Fruit fly (Drosophila melanogaster) whole organism, embryonic: ENCODE measurements around the gene Fer3HCH.
A peak's percentile ranks its signal among the peaks of the same experiment; 100 is the strongest.

Source experiments
- CG1024 ChIP-seq: fragments of 200-800 bp; sonication (Bioruptor generic); IDR thresholded peaks from 2 replicates; pipeline ENCODE4 v1.3.6; 2022; ENCODE audit warnings: missing biosample characterization, missing genetic modification characterization
- CG11398 ChIP-seq: fragments of 200-800 bp; sonication (Bioruptor generic); optimal IDR thresholded peaks from 2 replicates; lab custom pipeline; 2016; ENCODE audit warnings: missing biosample characterization, missing genetic modification characterization
- CG12155 ChIP-seq: fragments of 200-800 bp; sonication (Bioruptor generic); optimal IDR thresholded peaks from 3 replicates; lab custom pipeline; 2016; ENCODE audit warnings: missing biosample characterization, missing genetic modification characterization
- CG12219 ChIP-seq: fragments of 200-800 bp; sonication (Bioruptor generic); optimal IDR thresholded peaks from 3 replicates; lab custom pipeline; 2018; ENCODE audit warnings: missing biosample characterization, mild to moderate bottlenecking, missing genetic modification characterization
- CG12391 ChIP-seq: fragments of 200-800 bp; sonication (Bioruptor generic); optimal IDR thresholded peaks from 3 replicates; lab custom pipeline; 2018; ENCODE audit warnings: missing biosample characterization, mild to moderate bottlenecking, missing genetic modification characterization, moderate library complexity
- CG12744 ChIP-seq: fragments of 200-800 bp; sonication (Bioruptor generic); optimal IDR thresholded peaks from 2 replicates; lab custom pipeline; 2016; ENCODE audit warnings: missing biosample characterization, missing genetic modification characterization
- CG12942 ChIP-seq: fragments of 200-800 bp; sonication (Bioruptor generic); optimal IDR thresholded peaks from 3 replicates; lab custom pipeline; 2016; ENCODE audit warnings: missing biosample characterization, missing genetic modification characterization
- CG14965 ChIP-seq: fragments of 200-800 bp; sonication (Bioruptor generic); optimal IDR thresholded peaks from 2 replicates; lab custom pipeline; 2016; ENCODE audit warnings: missing biosample characterization, missing genetic modification characterization, borderline replicate concordance
- CG15514 ChIP-seq: fragments of 200-800 bp; sonication (Bioruptor generic); optimal IDR thresholded peaks from 3 replicates; lab custom pipeline; 2017; ENCODE audit warnings: missing biosample characterization, missing genetic modification characterization, mild to moderate bottlenecking, moderate library complexity, missing genetic modification reagents
- CG16813 ChIP-seq: fragments of 200-800 bp; sonication (Bioruptor generic); IDR thresholded peaks from 3 replicates; pipeline ENCODE4 v1.3.6; 2022; ENCODE audit warnings: missing biosample characterization, missing genetic modification characterization; ENCODE audit not compliant: partially characterized antibody
- CG17359 ChIP-seq: fragments of 200-800 bp; sonication (Bioruptor generic); optimal IDR thresholded peaks from 3 replicates; lab custom pipeline; 2018; ENCODE audit warnings: missing biosample characterization, mild to moderate bottlenecking, missing genetic modification characterization, moderate library complexity
- CG17912 ChIP-seq: fragments of 200-800 bp; sonication (Bioruptor generic); optimal IDR thresholded peaks from 2 replicates; lab custom pipeline; 2018; ENCODE audit warnings: missing biosample characterization, mild to moderate bottlenecking, missing genetic modification characterization
- CG18599 ChIP-seq: fragments of 200-800 bp; sonication (Bioruptor generic); optimal IDR thresholded peaks from 3 replicates; lab custom pipeline; 2017; ENCODE audit warnings: missing biosample characterization, missing genetic modification characterization, mild to moderate bottlenecking, moderate library complexity, missing genetic modification reagents
- CG2120 ChIP-seq: fragments of 200-800 bp; sonication (Bioruptor generic); optimal IDR thresholded peaks from 3 replicates; lab custom pipeline; 2016; ENCODE audit warnings: missing biosample characterization, missing genetic modification characterization
- CG2889 ChIP-seq: fragments of 200-800 bp; sonication (Bioruptor generic); IDR thresholded peaks from 3 replicates; pipeline ENCODE4 v1.3.6; 2022; ENCODE audit warnings: missing biosample characterization, missing genetic modification characterization
- CG31365 ChIP-seq: fragments of 200-800 bp; sonication (Bioruptor generic); optimal IDR thresholded peaks from 2 replicates; lab custom pipeline; 2018; ENCODE audit warnings: missing biosample characterization, mild to moderate bottlenecking, missing genetic modification characterization
- CG3847 ChIP-seq: fragments of 200-800 bp; sonication (Bioruptor generic); IDR thresholded peaks from 2 replicates; pipeline ENCODE4 v1.3.6; 2022; ENCODE audit warnings: missing biosample characterization, missing genetic modification characterization
- CG7271 ChIP-seq: fragments of 200-800 bp; sonication (Bioruptor generic); optimal IDR thresholded peaks from 2 replicates; lab custom pipeline; 2018; ENCODE audit warnings: missing biosample characterization, mild to moderate bottlenecking, missing genetic modification characterization, moderate library complexity
- CG8944 ChIP-seq: fragments of 200-800 bp; sonication (Bioruptor generic); optimal IDR thresholded peaks from 3 replicates; lab custom pipeline; 2016; ENCODE audit warnings: missing biosample characterization, missing genetic modification characterization
- Camta ChIP-seq: fragments of 200-800 bp; sonication (Bioruptor generic); optimal IDR thresholded peaks from 2 replicates; lab custom pipeline; 2016; ENCODE audit warnings: missing biosample characterization, missing genetic modification characterization
- Fer1 ChIP-seq: fragments of 200-800 bp; sonication (Bioruptor generic); optimal IDR thresholded peaks from 2 replicates; lab custom pipeline; 2017; ENCODE audit warnings: missing biosample characterization, mild to moderate bottlenecking, missing genetic modification characterization
- Fer2 ChIP-seq: fragments of 200-800 bp; sonication (Bioruptor generic); optimal IDR thresholded peaks from 2 replicates; lab custom pipeline; 2018; ENCODE audit warnings: missing biosample characterization, mild to moderate bottlenecking, missing genetic modification characterization, moderate library complexity
- Hsf ChIP-seq: fragments of 200-800 bp; sonication (Bioruptor generic); optimal IDR thresholded peaks from 3 replicates; lab custom pipeline; 2016; ENCODE audit warnings: missing biosample characterization, missing genetic modification characterization
- Myb ChIP-seq: fragments of 200-800 bp; sonication (Bioruptor generic); optimal IDR thresholded peaks from 2 replicates; lab custom pipeline; 2016; ENCODE audit warnings: missing biosample characterization, missing genetic modification characterization
- NFAT ChIP-seq: fragments of 200-800 bp; sonication (Bioruptor generic); IDR thresholded peaks from 2 replicates; pipeline ENCODE4 v1.3.6; 2022; ENCODE audit warnings: missing biosample characterization, missing genetic modification characterization
- Nf-YA ChIP-seq: fragments of 200-800 bp; sonication (Bioruptor generic); IDR thresholded peaks from 2 replicates; pipeline ENCODE4 v1.3.6; 2022; ENCODE audit warnings: missing biosample characterization, missing genetic modification characterization
- Sox100B ChIP-seq: fragments of 200-800 bp; sonication (Bioruptor generic); optimal IDR thresholded peaks from 3 replicates; lab custom pipeline; 2018; ENCODE audit warnings: missing biosample characterization, mild to moderate bottlenecking, missing genetic modification characterization
- Sox102F ChIP-seq: fragments of 200-800 bp; sonication (Bioruptor generic); optimal IDR thresholded peaks from 2 replicates; lab custom pipeline; 2018; ENCODE audit warnings: missing biosample characterization, mild to moderate bottlenecking, missing genetic modification characterization, moderate library complexity
- Vsx1 ChIP-seq: fragments of 200-800 bp; sonication (Bioruptor generic); optimal IDR thresholded peaks from 2 replicates; lab custom pipeline; 2017; ENCODE audit warnings: missing biosample characterization, mild to moderate bottlenecking, missing genetic modification characterization, missing genetic modification reagents
- amos ChIP-seq: fragments of 200-800 bp; sonication (Bioruptor generic); IDR thresholded peaks from 2 replicates; pipeline ENCODE4 v1.3.6; 2022; ENCODE audit warnings: missing biosample characterization, missing genetic modification characterization; ENCODE audit not compliant: partially characterized antibody
- cas ChIP-seq: fragments of 200-800 bp; sonication (Bioruptor generic); IDR thresholded peaks from 2 replicates; pipeline ENCODE4 v1.3.6; 2022; ENCODE audit warnings: missing biosample characterization, missing genetic modification characterization
- chif ChIP-seq, 2 experiments: fragments of 200-800 bp; sonication (Bioruptor generic); optimal IDR thresholded peaks; 3 replicates each; lab custom pipeline; 2016; ENCODE audit warnings: missing biosample characterization in 2 of 2, missing genetic modification characterization in 2 of 2
- eve ChIP-seq, 2 experiments: fragments of >200 bp; optimal IDR thresholded peaks; 2 replicates each; lab custom pipeline; 2017; ENCODE audit warnings: missing biosample characterization in 2 of 2, missing genetic modification characterization in 2 of 2
- fd102C ChIP-seq: fragments of 200-800 bp; sonication (Bioruptor generic); optimal IDR thresholded peaks from 2 replicates; lab custom pipeline; 2018; ENCODE audit warnings: missing biosample characterization, mild to moderate bottlenecking, missing genetic modification characterization, moderate library complexity
- gem ChIP-seq: fragments of 200-800 bp; sonication (Bioruptor generic); optimal IDR thresholded peaks from 2 replicates; lab custom pipeline; 2019; ENCODE audit warnings: missing biosample characterization, mild to moderate bottlenecking, missing genetic modification characterization, moderate library complexity
- klu ChIP-seq: fragments of 200-800 bp; sonication (Bioruptor generic); IDR thresholded peaks from 2 replicates; pipeline ENCODE4 v1.3.6; 2022; ENCODE audit warnings: missing biosample characterization, missing genetic modification characterization
- lbe ChIP-seq: fragments of 200-800 bp; sonication (Bioruptor generic); optimal IDR thresholded peaks from 2 replicates; lab custom pipeline; 2016; ENCODE audit warnings: missing biosample characterization, mild to moderate bottlenecking, missing genetic modification characterization
- mld ChIP-seq: fragments of 200-800 bp; sonication (Bioruptor generic); IDR thresholded peaks from 3 replicates; pipeline ENCODE4 v1.3.6; 2022; ENCODE audit warnings: missing biosample characterization, missing genetic modification characterization; ENCODE audit not compliant: partially characterized antibody
- nerfin-1 ChIP-seq: fragments of 200-800 bp; sonication (Bioruptor generic); optimal IDR thresholded peaks from 3 replicates; lab custom pipeline; 2019; ENCODE audit warnings: missing biosample characterization, mild to moderate bottlenecking, missing genetic modification characterization, moderate library complexity
- org-1 ChIP-seq: fragments of 200-800 bp; sonication (Bioruptor generic); optimal IDR thresholded peaks from 2 replicates; lab custom pipeline; 2017; ENCODE audit warnings: missing biosample characterization, missing genetic modification characterization
- pum ChIP-seq: fragments of 200-800 bp; sonication (Bioruptor generic); optimal IDR thresholded peaks from 2 replicates; lab custom pipeline; 2016; ENCODE audit warnings: missing biosample characterization, missing genetic modification characterization
- rib ChIP-seq: fragments of 200-800 bp; sonication (Bioruptor generic); IDR thresholded peaks from 2 replicates; pipeline ENCODE4 v1.3.6; 2022; ENCODE audit warnings: missing biosample characterization, missing genetic modification characterization
- sc ChIP-seq, 3 experiments: fragments of >200 bp in 2 of 3; fragments of 200-800 bp in 1 of 3; sonication (Bioruptor generic) in 1 of 3; optimal IDR thresholded peaks; 2 replicates in 2 of 3; 3 replicates in 1 of 3; lab custom pipeline; 2017; ENCODE audit warnings: mild to moderate bottlenecking in 1 of 3, missing biosample characterization in 1 of 3, missing genetic modification characterization in 1 of 3, missing genetic modification reagents in 1 of 3
- sd ChIP-seq: fragments of 200-800 bp; sonication (Bioruptor generic); optimal IDR thresholded peaks from 3 replicates; lab custom pipeline; 2018; ENCODE audit warnings: missing biosample characterization, mild to moderate bottlenecking, missing genetic modification characterization, moderate library complexity
- sqz ChIP-seq: fragments of 200-800 bp; sonication (Bioruptor generic); optimal IDR thresholded peaks from 3 replicates; lab custom pipeline; 2018; ENCODE audit warnings: missing biosample characterization, mild to moderate bottlenecking, missing genetic modification characterization
- tup ChIP-seq: fragments of 200-800 bp; sonication (Bioruptor generic); optimal IDR thresholded peaks from 2 replicates; lab custom pipeline; 2016; ENCODE audit warnings: missing biosample characterization, mild to moderate bottlenecking, missing genetic modification characterization, moderate library complexity
- vvl ChIP-seq: fragments of 200-800 bp; sonication (Bioruptor generic); IDR thresholded peaks from 2 replicates; pipeline ENCODE4 v1.3.6; 2022; ENCODE audit warnings: missing biosample characterization, missing genetic modification characterization
- z ChIP-seq: fragments of 200-800 bp; sonication (Bioruptor generic); IDR thresholded peaks from 3 replicates; pipeline ENCODE4 v1.3.6; 2022; ENCODE audit warnings: missing biosample characterization, missing genetic modification characterization
- zfh2 ChIP-seq: fragments of 200-800 bp; sonication (Bioruptor generic); optimal IDR thresholded peaks from 2 replicates; lab custom pipeline; 2016; ENCODE audit warnings: missing biosample characterization, missing genetic modification characterization

The Fer3HCH gene

dm6 chrX:13136939-13137697, 29.1 kb upstream of the Fer3HCH start (continued):
- no peak for TF ChIP-seq fd102C
- TF ChIP-seq mld, result no peak
- no peak for TF ChIP-seq zfh2 (GFP tag; lab: Kevin White, UChicago)
- peak; percentile 34 for TF ChIP-seq sd
- peak; percentile 34 for TF ChIP-seq CG18599 (GFP tag; lab: Kevin White, UChicago)
- peak; percentile 40 for TF ChIP-seq CG1024 (GFP tag; lab: Robert Waterston, UW)
- TF ChIP-seq eve (GFP tag; optimal IDR thresholded peaks at IDR 0.05; lab: Kevin White, UChicago), result no peak
- TF ChIP-seq gem (tag; lab: Kevin White, UChicago), result peak; percentile 60
- no peak for TF ChIP-seq chif (GFP tag; optimal IDR thresholded peaks at IDR 0.05; lab: Kevin White, UChicago)
- TF ChIP-seq Fer1 (GFP tag; lab: Kevin White, UChicago), result peak; percentile 22
- peak; percentile 21 for TF ChIP-seq lbe
- TF ChIP-seq rib (GFP tag; lab: Robert Waterston, UW), result no peak
- no peak for TF ChIP-seq amos
- TF ChIP-seq Fer2 (tag; lab: Kevin White, UChicago), result no peak
- TF ChIP-seq CG12942, result no peak
- TF ChIP-seq Nf-YA (GFP tag; lab: Robert Waterston, UW), result peak; percentile 41; the same call in 1 of the 2 replicates
- TF ChIP-seq pum, result peak; percentile 8
- no peak for TF ChIP-seq CG15514 (GFP tag; lab: Kevin White, UChicago)
- TF ChIP-seq CG12219, result no peak
- peak; percentile 44 for TF ChIP-seq CG12391
- no peak for TF ChIP-seq CG7271 (tag; lab: Kevin White, UChicago)
- peak; percentile 46 for TF ChIP-seq sqz
- no peak for TF ChIP-seq tup
- no peak for TF ChIP-seq CG8944 (GFP tag; lab: Kevin White, UChicago)
- no peak for TF ChIP-seq NFAT (GFP tag; lab: Robert Waterston, UW)
- peak; percentile 61 for TF ChIP-seq nerfin-1 (tag; lab: Kevin White, UChicago)
- peak; percentile 88 for TF ChIP-seq vvl
- TF ChIP-seq CG11398 (GFP tag; lab: Kevin White, UChicago), result no peak
- no peak for TF ChIP-seq Myb (GFP tag; lab: Kevin White, UChicago)
- no peak for TF ChIP-seq CG17912 (GFP tag; lab: Kevin White, UChicago)
- no peak for TF ChIP-seq CG12744
- no peak for TF ChIP-seq Camta
- TF ChIP-seq Hsf, result no peak
- peak; percentile 58 for TF ChIP-seq CG17359 (tag; lab: Kevin White, UChicago)
- no peak for TF ChIP-seq CG14965
- TF ChIP-seq sc (optimal IDR thresholded peaks at IDR 0.05; lab: Kevin White, UChicago), result no peak
- no peak for TF ChIP-seq sc (GFP tag; optimal IDR thresholded peaks at IDR 0.05; lab: Kevin White, UChicago)
- peak; percentile 54 for TF ChIP-seq Sox102F (GFP tag; lab: Kevin White, UChicago)
- no peak for TF ChIP-seq CG12155 (GFP tag; lab: Kevin White, UChicago)
- TF ChIP-seq z (GFP tag; lab: Robert Waterston, UW), result no peak
- no peak for TF ChIP-seq Vsx1 (GFP tag; lab: Kevin White, UChicago)
- no peak for TF ChIP-seq CG2120 (GFP tag; lab: Kevin White, UChicago)
- TF ChIP-seq Sox100B (GFP tag; lab: Kevin White, UChicago), result peak; percentile 47
- TF ChIP-seq org-1 (GFP tag; lab: Kevin White, UChicago), result peak; percentile 10
- no peak for TF ChIP-seq cas (GFP tag; lab: Robert Waterston, UW)
- TF ChIP-seq CG2889 (GFP tag; lab: Robert Waterston, UW), result no peak
- no peak for TF ChIP-seq CG31365
- peak; percentile 19; the same call in 1 of the 2 replicates for TF ChIP-seq CG3847 (GFP tag; lab: Robert Waterston, UW)
- no peak for TF ChIP-seq klu (GFP tag; lab: Robert Waterston, UW)
- TF ChIP-seq CG16813 (GFP tag; lab: Robert Waterston, UW), result no peak
